Worm (Caenorhabditis elegans) whole organism, L2 larva: ENCODE measurements around the gene E02H1.5.

Source experiments
- C34F6.9 ChIP-seq: fragments of 150-350 bp; optimal IDR thresholded peaks from 2 replicates; lab custom pipeline; 2014; ENCODE audit warnings: missing biosample characterization, missing genetic modification characterization
- F13H6.1 ChIP-seq: sonication (generic microtip); optimal IDR thresholded peaks from 2 replicates; lab custom pipeline; 2016; ENCODE audit warnings: missing genetic modification characterization, missing compliant biosample characterization
- ZK546.5 ChIP-seq: sonication (generic microtip); optimal IDR thresholded peaks from 2 replicates; lab custom pipeline; 2017; ENCODE audit warnings: missing biosample characterization, missing genetic modification characterization
- alr-1 ChIP-seq: fragments of 150-350 bp; optimal IDR thresholded peaks from 2 replicates; lab custom pipeline; 2014; ENCODE audit warnings: missing biosample characterization, missing genetic modification characterization
- ama-1 ChIP-seq: fragments of 150-350 bp; optimal IDR thresholded peaks from 2 replicates; lab custom pipeline; 2018; ENCODE audit warnings: inconsistent platforms
- blmp-1 ChIP-seq: sonication (generic microtip); optimal IDR thresholded peaks from 2 replicates; lab custom pipeline; 2017; ENCODE audit warnings: missing genetic modification characterization, mild to moderate bottlenecking, missing compliant biosample characterization, antibody characterized with exemption, moderate library complexity; ENCODE audit not compliant: insufficient read depth
- ceh-16 ChIP-seq: fragments of 150-350 bp; optimal IDR thresholded peaks from 2 replicates; lab custom pipeline; 2014; ENCODE audit warnings: missing biosample characterization, missing genetic modification characterization
- ceh-82 ChIP-seq: fragments of 150-350 bp; optimal IDR thresholded peaks from 2 replicates; lab custom pipeline; 2014; ENCODE audit warnings: missing biosample characterization, missing genetic modification characterization
- crh-2 ChIP-seq: sonication (generic microtip); optimal IDR thresholded peaks from 2 replicates; lab custom pipeline; 2017; ENCODE audit warnings: missing biosample characterization, missing genetic modification characterization
- dmd-4 ChIP-seq: sonication (generic microtip); optimal IDR thresholded peaks from 2 replicates; lab custom pipeline; 2017; ENCODE audit warnings: missing biosample characterization, missing genetic modification characterization
- egl-27 ChIP-seq: sonication (generic microtip); optimal IDR thresholded peaks from 3 replicates; lab custom pipeline; 2017; ENCODE audit warnings: missing biosample characterization, missing genetic modification reagents, missing genetic modification characterization
- elt-1 ChIP-seq: fragments of 150-350 bp; optimal IDR thresholded peaks from 2 replicates; lab custom pipeline; 2014; ENCODE audit warnings: missing biosample characterization, missing genetic modification characterization
- elt-3 ChIP-seq: sonication (generic microtip); optimal IDR thresholded peaks from 2 replicates; lab custom pipeline; 2017; ENCODE audit warnings: missing biosample characterization, missing genetic modification characterization
- fos-1 ChIP-seq: fragments of 150-350 bp; optimal IDR thresholded peaks from 2 replicates; lab custom pipeline; 2014; ENCODE audit warnings: missing biosample characterization, missing genetic modification characterization
- gmeb-1 ChIP-seq: fragments of 150-350 bp; optimal IDR thresholded peaks from 2 replicates; lab custom pipeline; 2014; ENCODE audit warnings: missing biosample characterization, missing genetic modification characterization
- lin-11 ChIP-seq: fragments of 150-350 bp; sonication (generic microtip); optimal IDR thresholded peaks from 2 replicates; lab custom pipeline; 2014; ENCODE audit warnings: missing biosample characterization, missing genetic modification characterization, inconsistent platforms, mixed read lengths
- lin-13 ChIP-seq: fragments of 150-350 bp; optimal IDR thresholded peaks from 2 replicates; lab custom pipeline; 2014; ENCODE audit warnings: missing biosample characterization, missing genetic modification reagents, missing genetic modification characterization
- lin-39 ChIP-seq: fragments of 150-350 bp; optimal IDR thresholded peaks from 2 replicates; lab custom pipeline; 2014; ENCODE audit warnings: missing biosample characterization, missing genetic modification reagents, missing genetic modification characterization
- mab-5 ChIP-seq: fragments of 150-350 bp; optimal IDR thresholded peaks from 2 replicates; lab custom pipeline; 2014; ENCODE audit warnings: missing biosample characterization, missing genetic modification characterization
- mbf-1 ChIP-seq: sonication (generic microtip); optimal IDR thresholded peaks from 2 replicates; lab custom pipeline; 2017; ENCODE audit warnings: missing biosample characterization, missing genetic modification characterization
- mdl-1 ChIP-seq, 2 experiments: fragments of 150-350 bp in 1 of 2; sonication (generic microtip) in 1 of 2; optimal IDR thresholded peaks; 2 replicates each; lab custom pipeline; 2017; ENCODE audit warnings: missing biosample characterization in 2 of 2, missing genetic modification characterization in 2 of 2
- nhr-10 ChIP-seq: sonication (generic microtip); optimal IDR thresholded peaks from 2 replicates; lab custom pipeline; 2017; ENCODE audit warnings: missing biosample characterization, missing genetic modification characterization
- nhr-11 ChIP-seq: fragments of 150-350 bp; optimal IDR thresholded peaks from 2 replicates; lab custom pipeline; 2014; ENCODE audit warnings: missing biosample characterization, missing genetic modification characterization
- nhr-129 ChIP-seq: fragments of 150-350 bp; optimal IDR thresholded peaks from 2 replicates; lab custom pipeline; 2014; ENCODE audit warnings: missing biosample characterization, missing genetic modification characterization
- nhr-21 ChIP-seq: fragments of 150-350 bp; optimal IDR thresholded peaks from 2 replicates; lab custom pipeline; 2014; ENCODE audit warnings: missing biosample characterization, missing genetic modification characterization
- nhr-23 ChIP-seq: fragments of 150-350 bp; optimal IDR thresholded peaks from 2 replicates; lab custom pipeline; 2014; ENCODE audit warnings: missing biosample characterization, missing genetic modification reagents, missing genetic modification characterization
- nhr-237 ChIP-seq: fragments of 150-350 bp; optimal IDR thresholded peaks from 2 replicates; lab custom pipeline; 2014; ENCODE audit warnings: missing biosample characterization, missing genetic modification characterization
- nhr-25 ChIP-seq: fragments of 150-350 bp; sonication (generic microtip); optimal IDR thresholded peaks from 3 replicates; lab custom pipeline; 2014; ENCODE audit warnings: missing biosample characterization, missing genetic modification characterization
- peb-1 ChIP-seq: fragments of 150-350 bp; optimal IDR thresholded peaks from 2 replicates; lab custom pipeline; 2014; ENCODE audit warnings: missing biosample characterization, missing genetic modification characterization
- sem-4 ChIP-seq: fragments of 150-350 bp; optimal IDR thresholded peaks from 2 replicates; lab custom pipeline; 2014; ENCODE audit warnings: missing biosample characterization, missing genetic modification reagents, missing genetic modification characterization
- skn-1 ChIP-seq: sonication (generic microtip); optimal IDR thresholded peaks from 2 replicates; lab custom pipeline; 2017; ENCODE audit warnings: missing biosample characterization, missing genetic modification characterization
- sma-3 ChIP-seq: sonication (generic microtip); optimal IDR thresholded peaks from 2 replicates; lab custom pipeline; 2016; ENCODE audit warnings: missing genetic modification reagents, missing genetic modification characterization, missing compliant biosample characterization
- sma-9 ChIP-seq, 2 experiments: fragments of 150-350 bp in 1 of 2; sonication (generic microtip) in 1 of 2; optimal IDR thresholded peaks; 2 replicates each; lab custom pipeline; 2014 to 2016; ENCODE audit warnings: missing genetic modification characterization in 2 of 2, mild to moderate bottlenecking in 1 of 2, missing biosample characterization in 1 of 2, missing compliant biosample characterization in 1 of 2, missing genetic modification reagents in 1 of 2, moderate library complexity in 1 of 2
- snpc-4 ChIP-seq: fragments of 150-350 bp; optimal IDR thresholded peaks from 2 replicates; lab custom pipeline; 2014; ENCODE audit warnings: missing biosample characterization, missing genetic modification characterization
- unc-39 ChIP-seq: fragments of 150-350 bp; optimal IDR thresholded peaks from 2 replicates; lab custom pipeline; 2014; ENCODE audit warnings: missing biosample characterization, missing genetic modification characterization
- unc-55 ChIP-seq: fragments of 150-350 bp; sonication (generic microtip); optimal IDR thresholded peaks from 3 replicates; lab custom pipeline; 2014; ENCODE audit warnings: missing biosample characterization, missing genetic modification reagents, missing genetic modification characterization
- unc-62 ChIP-seq: fragments of 150-350 bp; optimal IDR thresholded peaks from 2 replicates; lab custom pipeline; 2014; ENCODE audit warnings: missing biosample characterization, missing genetic modification reagents, missing genetic modification characterization
- zag-1 ChIP-seq: fragments of 150-350 bp; optimal IDR thresholded peaks from 2 replicates; lab custom pipeline; 2014; ENCODE audit warnings: missing biosample characterization, missing genetic modification characterization
- ztf-1 ChIP-seq: fragments of 200-800 bp; sonication (Bioruptor generic); conservative IDR thresholded peaks from 2 replicates; pipeline ENCODE4 v1.3.6; 2022; ENCODE audit warnings: missing genetic modification characterization, missing compliant biosample characterization
- ztf-11 ChIP-seq: sonication (generic microtip); optimal IDR thresholded peaks from 2 replicates; lab custom pipeline; 2017; ENCODE audit warnings: missing biosample characterization, missing genetic modification characterization

The E02H1.5 gene

DNA sequence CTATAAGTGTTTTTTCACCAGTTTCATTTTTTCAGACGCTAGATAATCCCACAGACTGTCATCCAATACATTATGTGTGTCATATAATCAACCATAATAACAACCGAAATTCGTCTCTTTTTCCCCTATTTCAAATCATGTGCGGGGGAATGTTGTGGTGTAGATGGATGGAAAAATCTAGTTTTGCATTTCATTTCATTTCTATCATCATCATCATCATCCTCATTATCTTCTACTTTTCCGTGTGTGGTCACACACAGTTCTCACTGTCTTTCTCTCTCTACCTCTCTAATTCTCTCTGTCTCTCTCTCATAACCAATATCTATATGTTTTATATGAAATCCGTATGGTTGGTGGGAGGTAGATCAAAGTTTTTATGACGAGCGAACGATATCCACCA, 21.6 kb upstream of the E02H1.5 start:
- peak; percentile 17 for TF ChIP-seq nhr-129 (tag; lab: Kevin White, UChicago)
- TF ChIP-seq blmp-1 (tag; lab: Kevin White, UChicago), result no peak
- peak; percentile 31 for TF ChIP-seq nhr-21
- peak; percentile 4 for TF ChIP-seq nhr-25 (tag; lab: Kevin White, UChicago)

DNA sequence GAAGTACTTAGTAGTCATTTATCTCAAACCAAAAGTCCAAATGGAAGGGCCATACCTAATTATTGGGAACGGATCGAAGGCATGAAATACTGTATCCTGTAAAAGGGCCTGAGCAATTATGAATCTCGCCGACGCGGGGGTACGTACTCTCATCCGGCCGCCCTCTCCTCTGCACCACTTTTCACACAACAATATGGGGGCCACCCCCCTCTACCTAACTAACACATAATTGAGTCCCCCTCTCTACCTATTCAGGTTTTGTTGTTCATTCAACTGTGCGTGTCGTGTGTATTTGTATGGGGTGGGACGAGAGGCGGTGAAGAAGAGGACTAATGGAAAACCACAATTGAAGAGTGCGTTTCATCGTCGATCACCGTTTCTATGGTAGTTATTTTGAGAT, 20.6 kb upstream of the E02H1.5 start:
- no peak for TF ChIP-seq nhr-23 (tag; lab: Kevin White, UChicago)
- no peak for TF ChIP-seq elt-1 (tag; lab: Kevin White, UChicago)
- no peak for TF ChIP-seq mab-5 (tag; lab: Kevin White, UChicago)
- peak; percentile 8 for TF ChIP-seq nhr-129 (tag; lab: Kevin White, UChicago)
- no peak for TF ChIP-seq skn-1
- TF ChIP-seq fos-1 (tag; lab: Kevin White, UChicago), result no peak

DNA sequence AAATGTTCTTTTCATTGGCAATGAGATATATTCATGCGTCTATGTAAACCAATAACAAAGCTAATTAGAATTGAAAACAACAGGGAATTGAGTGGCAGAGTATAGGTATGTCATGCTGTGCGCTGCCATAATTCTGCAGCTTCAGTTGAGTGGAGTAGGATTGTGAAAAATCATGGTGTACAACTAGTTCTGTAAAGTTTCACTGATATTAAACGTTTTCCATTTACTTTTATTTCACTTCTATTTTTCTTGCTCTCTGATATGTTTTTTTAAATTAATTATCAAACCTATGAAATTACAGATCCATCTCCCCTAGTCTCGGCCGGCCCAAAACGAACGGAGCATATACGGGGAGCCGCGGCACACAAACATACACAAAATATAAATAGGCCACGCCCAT, 19.4 kb upstream of the E02H1.5 start, which contains the start of gene exc-7:
TSS of gene exc-7 (plus strand) at position 301 of the 400 bp plus-strand sequence.
- no peak for TF ChIP-seq mab-5 (tag; lab: Kevin White, UChicago)
- no peak for TF ChIP-seq sma-3 (GFP tag; lab: Kevin White, UChicago)
- no peak for TF ChIP-seq sem-4
- no peak for TF ChIP-seq nhr-129 (tag; lab: Kevin White, UChicago)
- TF ChIP-seq fos-1 (tag; lab: Kevin White, UChicago), result no peak
- TF ChIP-seq ceh-82 (tag; lab: Kevin White, UChicago), result no peak
- no peak for TF ChIP-seq ztf-1 (GFP tag; lab: Robert Waterston, UW)
- no peak for TF ChIP-seq unc-62 (GFP tag; lab: Kevin White, UChicago)
- TF ChIP-seq, all 48 proteins: peak for 0

DNA sequence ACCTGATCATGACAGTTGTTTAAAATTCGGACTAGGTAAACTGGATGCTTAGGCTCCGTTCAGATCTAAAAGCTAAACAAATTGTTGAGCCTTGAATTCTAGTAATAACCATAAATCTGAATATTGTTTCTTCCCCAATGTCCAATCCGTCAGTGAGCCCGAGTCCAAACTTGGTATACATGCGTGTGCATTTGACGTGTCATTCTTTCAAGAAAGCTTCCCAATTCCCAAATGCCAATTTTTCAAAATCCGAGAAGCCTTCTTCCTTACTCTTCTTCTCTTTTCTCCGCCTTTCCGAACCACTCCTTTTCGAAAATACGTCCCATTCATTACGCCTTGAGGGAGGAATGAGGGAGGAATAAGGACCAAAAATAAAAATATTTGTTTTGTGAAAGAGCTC, 18.3 kb upstream of the E02H1.5 start:
- TF ChIP-seq crh-2 (tag; lab: Kevin White, UChicago) (peak; percentile 14), ama-1 (lab: Kevin White, UChicago) (no peak), ztf-11 (tag; lab: Kevin White, UChicago) (no peak), mab-5 (tag; lab: Kevin White, UChicago) (peak; percentile 74)

DNA sequence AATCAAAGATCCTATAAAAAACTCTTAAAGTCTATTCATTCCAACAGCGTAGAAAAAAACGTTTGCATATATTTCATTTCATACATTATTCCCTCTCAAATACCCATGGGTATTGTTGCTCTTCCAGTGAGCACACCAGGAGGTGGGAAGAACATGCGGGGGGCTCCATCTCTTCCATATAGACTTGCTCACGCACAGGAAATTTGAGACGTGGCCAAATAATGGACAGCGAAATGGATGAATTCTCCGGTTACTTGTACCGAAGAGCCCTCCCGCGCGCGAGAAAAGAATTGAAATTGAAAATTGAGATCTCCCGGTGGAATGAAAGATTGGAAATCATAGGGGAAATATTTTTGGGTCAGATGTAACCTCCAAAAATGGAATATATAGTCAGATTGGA, 17.4 kb upstream of the E02H1.5 start:
- TF ChIP-seq F13H6.1 (peak; percentile 6), ZK546.5 (tag; lab: Kevin White, UChicago) (no peak)

DNA sequence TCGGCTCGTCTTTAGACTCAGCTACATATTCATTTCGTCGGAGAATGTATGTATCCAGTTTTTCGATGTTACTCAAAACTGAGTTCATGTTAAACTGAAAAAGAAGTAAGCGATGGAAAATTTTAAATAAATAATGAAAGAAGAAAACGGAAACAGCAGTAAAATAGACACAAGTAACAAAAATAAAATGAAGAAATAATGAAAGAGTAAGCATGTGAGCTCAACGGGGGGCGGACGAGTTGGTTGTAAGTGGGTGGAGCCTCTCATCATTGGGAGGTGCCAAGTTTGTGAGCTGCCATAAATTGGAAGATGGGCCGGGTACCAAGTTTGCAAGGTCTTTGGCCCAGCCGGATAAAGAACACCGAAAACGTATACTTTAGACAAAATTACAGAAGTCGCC, 11.6 kb upstream of the E02H1.5 start, which contains the start of gene wee-1.1:
TSS of gene wee-1.1 (minus strand) at position 101 of the 400 bp plus-strand sequence.
- TF ChIP-seq unc-55 (GFP tag; lab: Kevin White, UChicago) (no peak), snpc-4 (tag; lab: Kevin White, UChicago) (no peak)
- TF ChIP-seq, all 48 proteins: peak for 0

DNA sequence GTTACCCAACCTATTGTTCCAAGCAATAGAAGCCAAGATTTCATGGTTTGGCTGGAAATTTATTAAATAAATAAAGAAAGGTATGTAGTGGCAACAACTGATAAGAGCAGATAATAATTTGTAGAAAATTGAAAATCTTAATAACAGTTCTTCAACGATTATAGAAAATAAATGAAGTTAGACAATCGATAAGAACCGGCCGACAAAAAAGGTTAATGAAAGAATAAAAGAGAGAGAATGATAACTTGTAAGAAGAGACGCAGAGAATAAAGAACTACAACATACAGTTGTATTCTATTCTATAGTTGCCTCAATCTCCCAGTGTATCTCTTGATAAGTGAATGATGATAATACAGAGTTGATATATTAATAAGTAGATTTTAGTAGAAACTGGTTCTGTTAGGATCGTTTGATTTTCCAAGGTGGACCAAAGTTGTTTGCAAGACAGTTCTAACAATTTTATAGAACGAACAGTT, 8.3 kb upstream of the E02H1.5 start, which contains the start of gene ugt-58:
TSS of gene ugt-58 (minus strand) at position 51 of the 476 bp plus-strand sequence.
- TF ChIP-seq blmp-1 (tag; lab: Kevin White, UChicago) (peak; percentile 25), lin-11 (tag; lab: Kevin White, UChicago) (no peak), nhr-11 (tag; lab: Kevin White, UChicago) (no peak), mbf-1 (no peak), elt-3 (no peak), dmd-4 (tag; lab: Kevin White, UChicago) (no peak), zag-1 (no peak), alr-1 (tag; lab: Kevin White, UChicago) (no peak), egl-27 (tag; lab: Kevin White, UChicago) (no peak), gmeb-1 (tag; lab: Kevin White, UChicago) (peak; percentile 36), elt-1 (tag; lab: Kevin White, UChicago) (no peak), lin-39 (tag; lab: Kevin White, UChicago) (no peak), crh-2 (tag; lab: Kevin White, UChicago) (no peak), unc-39 (tag; lab: Kevin White, UChicago) (no peak), ztf-11 (tag; lab: Kevin White, UChicago) (no peak), ceh-82 (tag; lab: Kevin White, UChicago) (no peak), skn-1 (no peak), lin-13 (GFP tag; lab: Kevin White, UChicago) (no peak), nhr-237 (tag; lab: Kevin White, UChicago) (no peak), peb-1 (tag; lab: Kevin White, UChicago) (no peak), ceh-16 (tag; lab: Kevin White, UChicago) (no peak), nhr-129 (tag; lab: Kevin White, UChicago) (no peak), sma-3 (GFP tag; lab: Kevin White, UChicago) (peak; percentile 50), mdl-1 (tag; optimal IDR thresholded peaks at IDR 0.05; lab: Kevin White, UChicago) (no peak), sma-9 (GFP tag; optimal IDR thresholded peaks at IDR 0.05; lab: Kevin White, UChicago) (peak; percentile 65), sma-9 (tag; optimal IDR thresholded peaks at IDR 0.05; lab: Kevin White, UChicago) (no peak), ztf-1 (GFP tag; lab: Robert Waterston, UW) (no peak), C34F6.9 (tag; lab: Kevin White, UChicago) (no peak), nhr-10 (tag; lab: Kevin White, UChicago) (no peak)
